Worm (Caenorhabditis elegans) whole organism, late embryonic: ENCODE results near the gene srd-19.

Experiments
- C08G9.2 ChIP-seq: sonication (generic microtip); optimal IDR thresholded peaks from 2 replicates; lab custom pipeline; 2016; ENCODE audit warnings: mild to moderate bottlenecking, missing genetic modification characterization, moderate library complexity, missing compliant biosample characterization
- C38D4.7 ChIP-seq: fragments of 200-800 bp; sonication (Bioruptor generic); optimal IDR thresholded peaks from 2 replicates; lab custom pipeline; 2018; ENCODE audit warnings: mild to moderate bottlenecking, missing genetic modification characterization, moderate library complexity, missing compliant biosample characterization
- F13H6.1 ChIP-seq: sonication (generic microtip); optimal IDR thresholded peaks from 2 replicates; lab custom pipeline; 2016; ENCODE audit warnings: missing genetic modification characterization, missing compliant biosample characterization
- T23F11.4 ChIP-seq: fragments of 200-800 bp; sonication (Bioruptor generic); optimal IDR thresholded peaks from 2 replicates; lab custom pipeline; 2018; ENCODE audit warnings: mild to moderate bottlenecking, missing genetic modification characterization, missing compliant biosample characterization
- Y22D7AL.16 ChIP-seq: sonication (generic microtip); optimal IDR thresholded peaks from 2 replicates; lab custom pipeline; 2016; ENCODE audit warnings: missing genetic modification characterization, missing compliant biosample characterization
- ceh-18 ChIP-seq: sonication (generic microtip); optimal IDR thresholded peaks from 2 replicates; lab custom pipeline; 2016; ENCODE audit warnings: missing genetic modification characterization, missing compliant biosample characterization
- ceh-19 ChIP-seq: fragments of 200-800 bp; sonication (Bioruptor generic); optimal IDR thresholded peaks from 2 replicates; lab custom pipeline; 2018; ENCODE audit warnings: mild to moderate bottlenecking, missing genetic modification characterization, missing compliant biosample characterization
- ceh-2 ChIP-seq: sonication (generic microtip); optimal IDR thresholded peaks from 2 replicates; lab custom pipeline; 2016; ENCODE audit warnings: missing genotype, missing genetic modification characterization, missing compliant biosample characterization
- ceh-24 ChIP-seq: sonication (generic microtip); optimal IDR thresholded peaks from 2 replicates; lab custom pipeline; 2016; ENCODE audit warnings: mild to moderate bottlenecking, missing genetic modification characterization, missing compliant biosample characterization
- ceh-31 ChIP-seq: sonication (generic microtip); optimal IDR thresholded peaks from 2 replicates; lab custom pipeline; 2016; ENCODE audit warnings: missing genetic modification characterization, missing compliant biosample characterization
- ceh-45 ChIP-seq: fragments of 200-800 bp; sonication (Bioruptor generic); IDR thresholded peaks from 2 replicates; pipeline ENCODE4 v1.3.6; 2022; ENCODE audit warnings: missing genetic modification reagents, missing genetic modification characterization, missing compliant biosample characterization
- ceh-9 ChIP-seq: sonication (generic microtip); optimal IDR thresholded peaks from 2 replicates; lab custom pipeline; 2016; ENCODE audit warnings: mild to moderate bottlenecking, missing genetic modification characterization, inconsistent platforms, missing compliant biosample characterization
- elt-2 ChIP-seq: sonication (generic microtip); optimal IDR thresholded peaks from 2 replicates; lab custom pipeline; 2016; ENCODE audit warnings: missing genetic modification reagents, missing genetic modification characterization, missing compliant biosample characterization
- eyg-1 ChIP-seq: sonication (generic microtip); optimal IDR thresholded peaks from 2 replicates; lab custom pipeline; 2016; ENCODE audit warnings: missing genotype, missing genetic modification characterization, missing compliant biosample characterization
- fax-1 ChIP-seq: sonication (generic microtip); optimal IDR thresholded peaks from 2 replicates; lab custom pipeline; 2016; ENCODE audit warnings: missing genotype, missing genetic modification characterization, missing compliant biosample characterization
- fkh-10 ChIP-seq: fragments of 150-350 bp; optimal IDR thresholded peaks from 2 replicates; lab custom pipeline; 2014; ENCODE audit warnings: missing biosample characterization, missing genetic modification reagents, missing genetic modification characterization
- gmeb-2 ChIP-seq: sonication (generic microtip); optimal IDR thresholded peaks from 2 replicates; lab custom pipeline; 2016; ENCODE audit warnings: missing genetic modification characterization, inconsistent platforms, missing compliant biosample characterization
- hlh-30 ChIP-seq: sonication (generic microtip); optimal IDR thresholded peaks from 2 replicates; lab custom pipeline; 2017; ENCODE audit warnings: antibody characterized with exemption, missing genetic modification characterization, missing compliant biosample characterization; ENCODE audit not compliant: insufficient read depth
- hlh-6 ChIP-seq: sonication (generic microtip); optimal IDR thresholded peaks from 2 replicates; lab custom pipeline; 2016; ENCODE audit warnings: missing genotype, missing genetic modification characterization, missing compliant biosample characterization
- hlh-8 ChIP-seq: sonication (generic microtip); optimal IDR thresholded peaks from 2 replicates; lab custom pipeline; 2016; ENCODE audit warnings: missing genotype, missing genetic modification characterization, missing compliant biosample characterization
- lim-6 ChIP-seq: sonication (generic microtip); optimal IDR thresholded peaks from 2 replicates; lab custom pipeline; 2016; ENCODE audit warnings: missing genetic modification characterization, missing compliant biosample characterization
- mec-3 ChIP-seq: sonication (generic microtip); optimal IDR thresholded peaks from 2 replicates; lab custom pipeline; 2016; ENCODE audit warnings: borderline replicate concordance, missing genetic modification characterization, missing compliant biosample characterization
- nfya-1 ChIP-seq: sonication (generic microtip); optimal IDR thresholded peaks from 2 replicates; lab custom pipeline; 2017; ENCODE audit warnings: missing genetic modification characterization, mild to moderate bottlenecking, missing compliant biosample characterization, antibody characterized with exemption, moderate library complexity
- odd-2 ChIP-seq: sonication (generic microtip); optimal IDR thresholded peaks from 2 replicates; lab custom pipeline; 2017; ENCODE audit warnings: antibody characterized with exemption, mild to moderate bottlenecking, missing genetic modification characterization, missing compliant biosample characterization
- pat-9 ChIP-seq: fragments of 200-800 bp; sonication (Bioruptor generic); optimal IDR thresholded peaks from 2 replicates; lab custom pipeline; 2018; ENCODE audit warnings: mild to moderate bottlenecking, missing genetic modification characterization, moderate library complexity, missing compliant biosample characterization
- pax-1 ChIP-seq: fragments of 150-350 bp; optimal IDR thresholded peaks from 2 replicates; lab custom pipeline; 2014; ENCODE audit warnings: missing biosample characterization, missing genetic modification characterization
- rnt-1 ChIP-seq: sonication (generic microtip); optimal IDR thresholded peaks from 2 replicates; lab custom pipeline; 2016; ENCODE audit warnings: missing genetic modification characterization, missing compliant biosample characterization
- sox-4 ChIP-seq: sonication (generic microtip); optimal IDR thresholded peaks from 2 replicates; lab custom pipeline; 2017; ENCODE audit warnings: mild to moderate bottlenecking, missing genetic modification characterization, inconsistent platforms, missing compliant biosample characterization
- tbx-2 ChIP-seq: sonication (generic microtip); optimal IDR thresholded peaks from 2 replicates; lab custom pipeline; 2016; ENCODE audit warnings: missing genetic modification characterization, missing compliant biosample characterization
- tbx-7 ChIP-seq: sonication (generic microtip); optimal IDR thresholded peaks from 2 replicates; lab custom pipeline; 2016; ENCODE audit warnings: missing genotype, missing genetic modification characterization, missing compliant biosample characterization
- unc-42 ChIP-seq: sonication (generic microtip); optimal IDR thresholded peaks from 2 replicates; lab custom pipeline; 2016; ENCODE audit warnings: missing genotype, missing genetic modification characterization, missing compliant biosample characterization
- unc-55 ChIP-seq: sonication (generic microtip); optimal IDR thresholded peaks from 2 replicates; lab custom pipeline; 2017; ENCODE audit warnings: missing biosample characterization, missing genetic modification reagents, missing genetic modification characterization
- unc-86 ChIP-seq: sonication (generic microtip); optimal IDR thresholded peaks from 2 replicates; lab custom pipeline; 2016; ENCODE audit warnings: missing genetic modification characterization, missing compliant biosample characterization
- ztf-16 ChIP-seq: sonication (generic microtip); optimal IDR thresholded peaks from 2 replicates; lab custom pipeline; 2017; ENCODE audit warnings: missing genetic modification characterization, missing compliant biosample characterization

Gene srd-19

ce11 chrV:13407913-13408312, 20.6 kb downstream of the srd-19 start, which contains the start of gene F53F1.3:
Gene F53F1.3 (plus strand): TSS chrV:13408242.
- TF ChIP-seq F13H6.1 (tag; lab: Kevin White, UChicago) (no peak), nfya-1 (tag; lab: Kevin White, UChicago) (no peak), ztf-16 (no peak), ceh-2 (tag; lab: Kevin White, UChicago) (no peak), T23F11.4 (GFP tag; lab: Kevin White, UChicago) (no peak), ceh-9 (no peak), ceh-24 (tag; lab: Kevin White, UChicago) (no peak), unc-86 (tag; lab: Kevin White, UChicago) (no peak)

DNA sequence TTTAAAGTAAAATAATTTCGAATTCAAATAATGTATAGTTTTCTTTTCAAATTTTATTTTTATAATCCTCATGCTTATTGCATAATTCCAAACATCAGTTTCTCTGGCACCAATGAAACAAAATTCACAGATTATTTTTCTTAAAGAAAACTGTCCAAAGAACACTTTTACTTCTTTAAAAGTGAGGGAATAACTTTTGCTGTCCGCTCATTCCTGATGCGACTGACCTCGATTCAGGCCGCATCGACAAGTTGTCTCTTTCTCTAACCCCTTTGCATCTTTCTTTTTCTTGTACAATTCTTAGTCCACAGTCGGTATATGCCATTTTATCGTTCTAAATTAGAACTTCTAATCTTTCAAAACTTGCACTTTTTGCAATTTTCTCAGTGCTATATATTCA, 22.0 kb downstream of the srd-19 start, which contains the start of gene F53F1.2:
TSS of gene F53F1.2 (plus strand) at position 306 of the 400 bp plus-strand sequence.
- no peak for TF ChIP-seq elt-2 (tag; lab: Kevin White, UChicago)
- TF ChIP-seq lim-6 (tag; lab: Kevin White, UChicago): no peak
- TF ChIP-seq gmeb-2: no peak
- no peak for TF ChIP-seq eyg-1
- no peak for TF ChIP-seq ceh-9
- no peak for TF ChIP-seq C38D4.7 (GFP tag; lab: Kevin White, UChicago)
- no peak for TF ChIP-seq ceh-19 (GFP tag; lab: Kevin White, UChicago)
- TF ChIP-seq hlh-8: no peak
- TF ChIP-seq C08G9.2 (tag; lab: Kevin White, UChicago): no peak
- no peak for TF ChIP-seq F13H6.1 (tag; lab: Kevin White, UChicago)
- TF ChIP-seq, all 69 proteins: peak for 0

- no peak for TF ChIP-seq mec-3 (tag; lab: Kevin White, UChicago)
- no peak for TF ChIP-seq hlh-6 (tag; lab: Kevin White, UChicago)
- no peak for TF ChIP-seq rnt-1 (tag; lab: Kevin White, UChicago)
- TF ChIP-seq pax-1 (tag; lab: Kevin White, UChicago): no peak
- no peak for TF ChIP-seq nfya-1 (tag; lab: Kevin White, UChicago)
- TF ChIP-seq tbx-2 (tag; lab: Kevin White, UChicago): no peak
- no peak for TF ChIP-seq Y22D7AL.16 (tag; lab: Kevin White, UChicago)
- TF ChIP-seq odd-2: no peak
- no peak for TF ChIP-seq lim-6 (tag; lab: Kevin White, UChicago)
- TF ChIP-seq, all 69 proteins: peak for 0
These were observed 22.5 kb downstream of the srd-19 start, which contains the start of gene cutl-1 for ce11 chrV:13406032-13406431. Gene cutl-1 (minus strand): TSS chrV:13406114.

ce11 chrV:13402524-13402923, 26.0 kb downstream of the srd-19 start:
- TF ChIP-seq tbx-7 (tag; lab: Kevin White, UChicago) (no peak), hlh-30 (tag; lab: Kevin White, UChicago) (peak; percentile 40), ceh-18 (tag; lab: Kevin White, UChicago) (peak; percentile 34), unc-55 (peak; percentile 83), elt-2 (tag; lab: Kevin White, UChicago) (no peak)

DNA sequence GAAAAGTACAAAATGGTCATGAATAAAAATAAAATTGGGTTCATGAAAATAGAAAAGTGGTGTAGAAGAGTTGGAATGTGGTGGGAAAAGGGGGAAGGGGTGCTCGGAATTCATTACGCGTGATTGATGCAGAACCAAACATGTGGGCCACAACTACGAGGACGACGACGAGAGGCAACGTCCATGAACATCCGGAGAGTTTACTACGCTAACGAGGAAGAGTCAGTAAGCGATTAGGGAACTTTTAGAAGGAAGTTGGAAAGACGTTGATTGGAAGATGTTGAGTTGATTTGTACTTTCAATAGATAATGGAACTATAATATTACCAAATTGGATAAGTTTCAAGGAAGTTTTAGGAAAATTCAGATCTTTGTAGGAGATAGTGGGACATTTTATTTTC, 26.9 kb downstream of the srd-19 start:
- TF ChIP-seq fkh-10 (GFP tag; lab: Kevin White, UChicago) (no peak), ceh-31 (tag; lab: Kevin White, UChicago) (peak; percentile 12), pat-9 (tag; lab: Kevin White, UChicago) (no peak), unc-42 (tag; lab: Kevin White, UChicago) (peak; percentile 62), fax-1 (tag; lab: Kevin White, UChicago) (no peak), sox-4 (no peak), ceh-45 (GFP tag; lab: Robert Waterston, UW) (no peak)
